Worm (Caenorhabditis elegans) whole organism, L1 larva: Measurements from ENCODE around the gene efhc-1.

Experiments
- lin-35 ChIP-seq, 2 experiments: fragments of 150-350 bp; optimal IDR thresholded peaks; 2 replicates each; lab custom pipeline; 2014; ENCODE audit warnings: missing biosample characterization in 2 of 2, missing genetic modification characterization in 2 of 2, missing genetic modification reagents in 2 of 2
- mep-1 ChIP-seq: fragments of 150-350 bp; optimal IDR thresholded peaks from 2 replicates; lab custom pipeline; 2014; ENCODE audit warnings: missing biosample characterization, missing genetic modification characterization
- vab-15 ChIP-seq: sonication (generic microtip); optimal IDR thresholded peaks from 2 replicates; lab custom pipeline; 2017; ENCODE audit warnings: missing genotype, mild to moderate bottlenecking, missing genetic modification characterization, missing compliant biosample characterization

DNA sequence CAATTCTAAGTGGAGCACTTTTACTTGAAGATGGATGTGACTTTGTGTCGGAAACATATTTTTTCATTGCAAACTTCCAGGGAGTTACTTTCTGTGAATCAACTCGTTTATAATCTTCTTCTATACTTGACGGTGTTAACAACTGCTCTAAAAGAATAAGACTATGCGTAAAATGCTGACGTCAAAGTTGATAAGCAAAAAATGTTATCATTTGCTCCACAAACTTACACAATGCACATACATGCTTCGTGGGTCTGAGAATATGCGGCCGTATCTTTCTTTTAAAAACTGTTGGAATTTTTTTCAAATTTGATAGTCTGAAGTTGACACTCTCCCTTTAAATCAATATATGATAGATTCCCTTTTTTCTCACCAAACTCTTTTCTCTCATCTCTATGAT is 37.0 kb downstream of the efhc-1 start:
- no peak for TF ChIP-seq mep-1
- TF ChIP-seq lin-35 (GFP tag; optimal IDR thresholded peaks at IDR 0.05; lab: Kevin White, UChicago) = no peak
- TF ChIP-seq vab-15 (tag; lab: Kevin White, UChicago) = no peak
